Worm (Caenorhabditis elegans): ENCODE results near the gene swip-10.

The swip-10 gene

DNA sequence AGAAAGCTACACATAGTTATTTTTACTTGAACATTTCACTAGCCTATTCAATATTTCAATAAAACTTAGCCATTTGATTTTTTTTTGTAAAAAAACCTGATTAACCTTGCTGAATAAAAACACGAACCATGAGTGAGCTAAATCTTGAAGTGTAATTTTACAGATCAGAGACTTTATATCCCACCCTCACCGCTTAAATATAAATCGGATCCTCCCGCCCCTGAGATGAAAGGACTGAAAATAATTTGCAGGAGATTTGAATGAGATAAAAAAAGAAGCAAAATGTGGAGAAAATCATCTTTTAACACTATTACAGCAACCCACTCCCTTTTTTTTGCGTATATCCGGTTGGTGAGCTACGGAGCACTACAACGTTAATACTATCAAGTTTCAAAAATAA is 31.9 kb upstream of the swip-10 start, which contains the start of gene npax-2:
Gene npax-2 (minus strand): TSS at position 101 of the 400 bp plus-strand sequence.
- no peak for TF ChIP-seq nhr-43 (tag; optimal IDR thresholded peaks at IDR 0.05; ENCODE audit: poor library complexity, severe bottlenecking)
- TF ChIP-seq elt-2 (tag; optimal IDR thresholded peaks at IDR 0.05), result no peak
- TF ChIP-seq unc-62 (GFP tag; optimal IDR thresholded peaks at IDR 0.05), result no peak
- TF ChIP-seq jun-1 (tag; optimal IDR thresholded peaks at IDR 0.05), result no peak
- no peak for TF ChIP-seq snpc-4 (tag; optimal IDR thresholded peaks at IDR 0.05)
- no peak for TF ChIP-seq nhr-25 (tag; optimal IDR thresholded peaks at IDR 0.05)
- no peak for TF ChIP-seq fkh-2 (tag; optimal IDR thresholded peaks at IDR 0.05)
- no peak for TF ChIP-seq nhr-11 (tag; optimal IDR thresholded peaks at IDR 0.05)
- no peak for TF ChIP-seq nhr-237 (tag; optimal IDR thresholded peaks at IDR 0.05)
- no peak for TF ChIP-seq pha-4 (tag; optimal IDR thresholded peaks at IDR 0.05)

DNA sequence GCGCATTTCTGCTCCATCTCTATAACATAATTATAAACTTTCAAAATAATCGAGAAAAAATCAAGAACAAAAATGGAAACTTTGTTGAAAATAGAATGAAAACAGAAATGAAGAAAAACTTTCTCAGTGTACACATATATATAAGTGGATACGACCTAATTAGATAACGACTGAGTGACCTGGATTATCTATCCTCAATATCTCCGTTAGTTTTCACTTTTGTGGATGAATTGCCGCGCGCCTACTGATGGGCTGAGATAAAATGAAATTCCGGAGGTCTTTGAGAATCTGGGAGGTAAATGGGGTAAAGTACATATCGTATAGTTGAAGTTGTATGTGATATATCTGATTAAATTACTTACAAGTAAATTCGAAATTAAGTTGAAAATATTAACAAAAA is 27.6 kb upstream of the swip-10 start, which contains the start of gene dpy-3:
Gene dpy-3 (minus strand): TSS at position 19 of the 400 bp plus-strand sequence.
- TF ChIP-seq nhr-23 (tag; optimal IDR thresholded peaks at IDR 0.05) (peak; percentile 88), elt-1 (tag; optimal IDR thresholded peaks at IDR 0.05) (peak; percentile 39), nhr-28 (tag; optimal IDR thresholded peaks at IDR 0.05) (no peak), ceh-82 (tag; optimal IDR thresholded peaks at IDR 0.05) (no peak)

DNA sequence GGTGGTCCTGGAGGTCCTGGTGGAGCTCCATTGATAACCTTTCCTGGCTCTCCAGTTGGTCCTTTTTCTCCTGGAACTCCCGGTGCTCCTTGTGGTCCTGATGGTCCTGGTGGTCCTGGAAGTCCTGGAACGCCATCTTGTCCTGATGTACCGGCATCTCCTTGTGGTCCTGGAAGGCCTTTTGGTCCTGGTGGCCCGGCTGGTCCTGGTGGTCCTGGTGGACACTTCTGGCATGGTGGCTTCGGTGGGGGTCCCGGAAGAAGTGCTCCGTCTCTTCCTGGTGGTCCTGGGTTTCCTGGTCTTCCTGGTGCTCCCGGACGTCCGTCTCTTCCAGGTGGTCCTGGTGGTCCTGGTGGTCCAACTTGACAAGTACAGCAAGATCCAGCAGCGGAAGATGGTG is 26.8 kb upstream of the swip-10 start:
- TF ChIP-seq egl-27 (tag; optimal IDR thresholded peaks at IDR 0.05) (no peak), ceh-9 (tag; optimal IDR thresholded peaks at IDR 0.05) (no peak), egl-5 (tag; optimal IDR thresholded peaks at IDR 0.05) (no peak), tbx-2 (tag; optimal IDR thresholded peaks at IDR 0.05) (no peak), fkh-2 (tag; optimal IDR thresholded peaks at IDR 0.05) (no peak), ceh-16 (tag; optimal IDR thresholded peaks at IDR 0.05) (no peak), pha-4 (tag; optimal IDR thresholded peaks at IDR 0.05) (no peak), ZK546.5 (tag; optimal IDR thresholded peaks at IDR 0.05) (no peak)

DNA sequence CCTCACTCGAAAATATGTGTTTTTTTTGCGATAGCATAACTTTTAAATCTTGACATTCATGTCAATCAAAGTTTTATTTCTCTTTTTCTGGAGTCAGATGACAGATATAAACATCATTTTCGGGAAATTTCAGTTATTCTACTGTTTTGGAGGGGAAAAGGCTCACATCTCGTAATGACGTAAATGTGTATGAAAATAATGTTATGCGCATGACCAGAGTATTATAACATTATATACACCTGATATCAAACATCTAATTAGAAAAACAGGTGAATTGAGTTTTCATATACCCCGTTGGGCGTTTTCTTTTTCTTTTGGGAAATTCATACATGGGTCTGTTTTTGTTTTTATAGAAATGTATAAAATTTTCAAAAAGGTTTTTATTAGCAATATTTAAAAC is 26.2 kb upstream of the swip-10 start:
- TF ChIP-seq pha-4 (tag; optimal IDR thresholded peaks at IDR 0.05) (no peak), nhr-43 (tag; optimal IDR thresholded peaks at IDR 0.05; ENCODE audit: poor library complexity, severe bottlenecking) (peak; percentile 34), nhr-28 (tag; optimal IDR thresholded peaks at IDR 0.05) (no peak), ama-1 (optimal IDR thresholded peaks at IDR 0.05) (no peak), nhr-23 (tag; optimal IDR thresholded peaks at IDR 0.05) (peak; percentile 89), ZK546.5 (tag; optimal IDR thresholded peaks at IDR 0.05) (no peak)

DNA sequence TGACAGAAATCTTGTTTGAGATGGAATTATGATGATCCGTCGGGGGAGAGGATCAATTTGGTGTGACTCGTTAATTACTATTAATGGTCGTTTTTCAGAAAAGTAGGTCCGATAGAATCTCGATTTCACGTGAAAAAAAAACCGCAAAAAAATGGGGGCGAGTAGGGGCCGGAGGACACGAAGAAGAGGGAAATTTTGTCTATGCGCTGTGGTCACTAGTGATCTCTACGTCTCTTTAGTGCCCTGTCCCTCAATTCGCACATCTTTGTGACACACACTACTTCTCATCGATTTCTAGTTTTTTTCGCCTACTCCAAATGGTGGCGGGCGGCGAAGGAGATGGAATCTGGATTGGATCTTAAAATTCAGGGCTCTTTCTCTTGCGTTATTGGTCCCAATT is 22.5 kb upstream of the swip-10 start:
- TF ChIP-seq nfya-1 (tag; optimal IDR thresholded peaks at IDR 0.05; ENCODE audit: insufficient read depth), result peak; percentile 40
- peak; percentile 46 for TF ChIP-seq hmg-11 (tag; optimal IDR thresholded peaks at IDR 0.05)
- TF ChIP-seq unc-62 (GFP tag; optimal IDR thresholded peaks at IDR 0.05), result no peak

DNA sequence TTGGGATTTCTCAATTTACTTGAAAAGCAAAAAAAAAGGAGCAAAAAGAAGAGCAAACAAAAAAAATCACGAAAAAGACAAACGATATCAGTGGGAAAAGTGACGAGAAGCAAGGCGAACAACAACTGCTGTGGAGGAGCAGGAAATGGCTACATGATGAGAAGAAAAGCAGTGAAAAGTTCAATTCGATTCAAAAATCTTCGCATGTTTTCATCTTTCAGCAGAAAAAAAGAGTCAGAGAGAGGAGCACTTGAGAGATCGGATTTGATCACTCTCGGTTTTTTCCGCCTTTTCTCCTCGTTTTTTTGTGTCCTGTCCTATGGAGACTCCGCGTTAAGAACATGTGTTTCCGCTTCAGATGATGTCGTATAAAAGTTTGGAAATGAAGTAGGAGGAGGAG is 20.9 kb upstream of the swip-10 start:
- TF ChIP-seq unc-39 (tag; optimal IDR thresholded peaks at IDR 0.05), result no peak
- TF ChIP-seq fkh-10 (GFP tag; optimal IDR thresholded peaks at IDR 0.05), result peak; percentile 55
- peak; percentile 16 for TF ChIP-seq nfya-1 (tag; optimal IDR thresholded peaks at IDR 0.05; ENCODE audit: insufficient read depth)

DNA sequence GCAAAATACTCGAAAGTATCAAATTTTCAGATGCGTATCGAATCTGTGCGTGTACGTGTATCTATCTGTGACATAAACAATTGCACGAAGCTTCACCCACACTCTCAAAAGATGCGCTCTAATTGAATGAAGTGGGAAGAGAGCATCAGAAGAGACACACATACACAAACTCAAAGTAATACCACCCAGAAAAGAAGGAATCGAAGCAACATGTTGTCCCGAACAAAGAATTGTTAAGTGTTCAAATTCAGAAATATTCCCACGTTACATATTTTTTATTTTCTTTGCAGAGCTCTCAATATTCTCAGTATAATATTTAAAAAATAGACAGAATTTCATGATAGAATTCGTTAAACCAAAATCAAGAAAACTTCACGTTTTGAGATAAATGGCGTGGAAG is 18.9 kb upstream of the swip-10 start:
- no peak for TF ChIP-seq egl-5 (tag; optimal IDR thresholded peaks at IDR 0.05)
- no peak for TF ChIP-seq sea-2 (GFP tag; optimal IDR thresholded peaks at IDR 0.05)
- TF ChIP-seq lin-39 (tag; optimal IDR thresholded peaks at IDR 0.05), result no peak
- TF ChIP-seq nhr-23 (tag; optimal IDR thresholded peaks at IDR 0.05), result no peak
- TF ChIP-seq nhr-28 (tag; optimal IDR thresholded peaks at IDR 0.05), result no peak
- no peak for TF ChIP-seq lin-15B (tag; optimal IDR thresholded peaks at IDR 0.05)
- no peak for TF ChIP-seq ceh-82 (tag; optimal IDR thresholded peaks at IDR 0.05)
- TF ChIP-seq nfya-1 (tag; optimal IDR thresholded peaks at IDR 0.05; ENCODE audit: insufficient read depth), result no peak
- no peak for TF ChIP-seq elt-3 (tag; optimal IDR thresholded peaks at IDR 0.05)
- TF ChIP-seq pha-4 (tag; optimal IDR thresholded peaks at IDR 0.05), result no peak
- no peak for TF ChIP-seq fkh-10 (GFP tag; optimal IDR thresholded peaks at IDR 0.05)
- no peak for TF ChIP-seq jun-1 (tag; optimal IDR thresholded peaks at IDR 0.05)
- no peak for TF ChIP-seq nhr-11 (tag; optimal IDR thresholded peaks at IDR 0.05)
- no peak for TF ChIP-seq ztf-11 (tag; optimal IDR thresholded peaks at IDR 0.05)
